Worm (Caenorhabditis elegans): ENCODE results near the gene nars-2.

The nars-2 gene

DNA sequence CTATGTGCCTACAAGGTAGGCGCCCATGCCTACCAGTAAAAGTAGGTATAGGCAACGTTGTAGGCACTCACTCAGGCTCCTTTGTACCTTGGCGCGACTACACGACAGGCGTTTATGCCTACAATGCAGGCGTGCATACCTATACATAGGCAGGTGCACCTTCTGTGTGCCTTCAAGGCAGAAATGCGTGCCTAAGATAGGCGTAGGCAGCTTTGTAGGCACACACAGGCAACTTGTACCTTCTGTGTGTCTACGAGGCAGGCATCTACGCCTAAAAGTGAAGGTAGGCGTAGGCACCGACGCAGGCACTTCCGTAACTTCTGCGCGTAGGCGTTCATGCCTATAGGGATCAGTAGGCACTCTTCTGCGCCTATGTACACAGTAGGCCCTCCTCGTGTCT is 5.1 kb upstream of the nars-2 start:
- TF ChIP-seq egl-27 (tag; optimal IDR thresholded peaks at IDR 0.05) (no peak), ceh-16 (tag; optimal IDR thresholded peaks at IDR 0.05) (no peak), unc-55 (GFP tag; optimal IDR thresholded peaks at IDR 0.05) (no peak), nhr-77 (tag; optimal IDR thresholded peaks at IDR 0.05) (no peak), nhr-237 (tag; optimal IDR thresholded peaks at IDR 0.05) (no peak), ama-1 (optimal IDR thresholded peaks at IDR 0.05) (no peak), nhr-10 (tag; optimal IDR thresholded peaks at IDR 0.05) (no peak), mdl-1 (tag; optimal IDR thresholded peaks at IDR 0.05) (no peak), zag-1 (tag; optimal IDR thresholded peaks at IDR 0.05) (no peak), elt-1 (tag; optimal IDR thresholded peaks at IDR 0.05) (no peak), lsy-2 (tag; optimal IDR thresholded peaks at IDR 0.05) (no peak), unc-62 (GFP tag; optimal IDR thresholded peaks at IDR 0.05) (no peak), snpc-4 (tag; optimal IDR thresholded peaks at IDR 0.05) (no peak), unc-39 (tag; optimal IDR thresholded peaks at IDR 0.05) (no peak), R02D3.7 (tag; optimal IDR thresholded peaks at IDR 0.05) (no peak), aly-2 (tag; optimal IDR thresholded peaks at IDR 0.05) (no peak), nhr-11 (tag; optimal IDR thresholded peaks at IDR 0.05) (no peak), sem-4 (tag; optimal IDR thresholded peaks at IDR 0.05) (no peak), sma-3 (GFP tag; optimal IDR thresholded peaks at IDR 0.05) (no peak)

DNA sequence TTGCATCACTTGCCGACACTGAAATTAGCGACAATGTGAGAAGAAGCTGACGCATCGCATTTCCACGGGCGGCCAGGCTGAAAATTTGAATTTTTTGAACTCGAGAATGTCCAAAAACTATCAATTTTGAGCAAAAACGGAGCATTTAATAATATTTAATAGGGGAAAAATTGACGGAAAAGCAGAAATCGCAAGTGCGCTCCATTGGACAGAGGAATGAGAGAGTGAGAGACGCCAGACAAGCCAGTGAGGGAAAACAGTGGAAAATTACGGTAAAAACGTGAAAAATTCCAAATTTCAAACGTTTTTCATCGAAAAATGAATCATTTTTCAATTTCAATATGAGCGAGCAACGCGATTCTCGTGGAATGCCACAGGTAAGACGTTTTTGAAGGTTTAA is 4.7 kb upstream of the nars-2 start, which contains the start of the genes Y66D12A.21 and spe-6:
Gene Y66D12A.21 (minus strand): TSS at position 90 of the 400 bp plus-strand sequence.
Gene spe-6 (plus strand): TSS at position 276 of the 400 bp plus-strand sequence.
- TF ChIP-seq sma-3 (GFP tag; optimal IDR thresholded peaks at IDR 0.05) (no peak), gmeb-1 (tag; optimal IDR thresholded peaks at IDR 0.05) (no peak), lin-13 (GFP tag; optimal IDR thresholded peaks at IDR 0.05) (no peak), nhr-10 (tag; optimal IDR thresholded peaks at IDR 0.05) (no peak), unc-55 (GFP tag; optimal IDR thresholded peaks at IDR 0.05) (peak; percentile 52), lsy-2 (tag; optimal IDR thresholded peaks at IDR 0.05) (peak in 1 of 2 experiments; percentile 42), nhr-129 (tag; optimal IDR thresholded peaks at IDR 0.05) (peak; percentile 8), sma-9 (GFP tag; optimal IDR thresholded peaks at IDR 0.05) (no peak), sma-9 (tag; optimal IDR thresholded peaks at IDR 0.05) (no peak), mbf-1 (tag; optimal IDR thresholded peaks at IDR 0.05) (no peak), C34F6.9 (tag; optimal IDR thresholded peaks at IDR 0.05) (peak; percentile 22), skn-1 (tag; optimal IDR thresholded peaks at IDR 0.05) (no peak)

DNA sequence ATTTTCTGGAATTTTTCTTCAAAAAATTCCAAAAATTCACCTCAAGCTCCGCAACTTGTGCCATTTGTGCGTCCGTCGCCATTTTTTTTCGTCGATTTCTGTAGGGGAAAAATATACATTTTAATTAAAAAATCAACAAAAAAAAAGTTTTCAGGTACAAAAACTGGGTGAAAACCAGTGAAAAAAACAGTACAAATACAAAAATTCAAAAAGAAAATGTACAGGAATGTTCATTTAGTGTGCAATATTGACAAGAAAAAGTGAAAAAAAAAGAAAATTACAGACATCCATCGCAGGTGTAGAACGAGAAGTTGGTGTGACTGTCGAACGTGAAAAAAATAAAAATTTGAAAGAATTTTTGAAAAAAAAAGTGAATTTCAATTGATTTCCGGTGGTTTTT is 2.2 kb upstream of the nars-2 start, which contains the start of gene tin-10:
Gene tin-10 (minus strand): TSS at position 101 of the 400 bp plus-strand sequence.
- TF ChIP-seq lin-39 (tag; optimal IDR thresholded peaks at IDR 0.05) = no peak
- TF ChIP-seq ztf-4 (tag; optimal IDR thresholded peaks at IDR 0.05) = no peak
- TF ChIP-seq ztf-11 (tag; optimal IDR thresholded peaks at IDR 0.05) = no peak
- no peak for TF ChIP-seq skn-1 (tag; optimal IDR thresholded peaks at IDR 0.05)
- no peak for TF ChIP-seq nhr-25 (tag; optimal IDR thresholded peaks at IDR 0.05)
- no peak for TF ChIP-seq aly-2 (tag; optimal IDR thresholded peaks at IDR 0.05)

DNA sequence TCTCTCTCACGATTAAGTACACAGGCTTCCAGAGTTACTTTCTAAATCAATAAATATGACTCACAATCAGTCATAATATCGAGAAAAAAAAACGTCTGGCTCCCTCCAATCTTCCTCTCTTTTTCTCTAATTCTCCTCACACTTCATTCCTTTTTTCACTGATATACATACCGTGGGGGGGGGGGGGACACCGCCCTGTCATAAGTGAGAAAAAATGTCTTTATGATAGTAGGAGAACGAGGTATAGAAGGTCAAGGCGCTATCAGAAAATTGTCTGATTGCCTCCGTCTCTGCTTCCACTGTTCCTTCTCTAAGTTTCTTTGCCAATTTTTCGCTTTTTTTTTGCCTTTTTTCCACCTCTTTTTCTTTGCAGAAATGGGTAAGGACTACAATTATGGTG is 4.1 kb downstream of the nars-2 start, which contains the start of gene Y66D12A.24:
Gene Y66D12A.24 (plus strand): TSS at position 370 of the 400 bp plus-strand sequence.
- no peak for TF ChIP-seq nhr-23 (tag; optimal IDR thresholded peaks at IDR 0.05)
- TF ChIP-seq F13H6.1 (tag; optimal IDR thresholded peaks at IDR 0.05) = peak; percentile 20
- TF ChIP-seq nhr-25 (tag; optimal IDR thresholded peaks at IDR 0.05) = no peak
- TF ChIP-seq mbf-1 (tag; optimal IDR thresholded peaks at IDR 0.05) = no peak
- TF ChIP-seq ZK546.5 (tag; optimal IDR thresholded peaks at IDR 0.05) = no peak
- no peak for TF ChIP-seq Y55F3AM.14 (GFP tag; optimal IDR thresholded peaks at IDR 0.05)
- no peak for TF ChIP-seq unc-39 (tag; optimal IDR thresholded peaks at IDR 0.05)
- TF ChIP-seq fos-1 (tag; optimal IDR thresholded peaks at IDR 0.05) = peak; percentile 79
- TF ChIP-seq nhr-129 (tag; optimal IDR thresholded peaks at IDR 0.05) = no peak
- TF ChIP-seq unc-62 (GFP tag; optimal IDR thresholded peaks at IDR 0.05) = no peak
- no peak for TF ChIP-seq skn-1 (tag; optimal IDR thresholded peaks at IDR 0.05)
- TF ChIP-seq ztf-4 (tag; optimal IDR thresholded peaks at IDR 0.05) = no peak
- no peak for TF ChIP-seq alr-1 (tag; optimal IDR thresholded peaks at IDR 0.05)
- TF ChIP-seq mab-5 (tag; optimal IDR thresholded peaks at IDR 0.05) = no peak
- TF ChIP-seq sem-4 (tag; optimal IDR thresholded peaks at IDR 0.05) = no peak
- peak; percentile 13 for TF ChIP-seq blmp-1 (tag; optimal IDR thresholded peaks at IDR 0.05; ENCODE audit: insufficient read depth)
- no peak for TF ChIP-seq zag-1 (tag; optimal IDR thresholded peaks at IDR 0.05)
- TF ChIP-seq nhr-6 (tag; optimal IDR thresholded peaks at IDR 0.05) = no peak
- TF ChIP-seq crh-2 (tag; optimal IDR thresholded peaks at IDR 0.05) = peak; percentile 4
- TF ChIP-seq mdl-1 (tag; optimal IDR thresholded peaks at IDR 0.05) = no peak
- peak; percentile 28 for TF ChIP-seq sma-3 (GFP tag; optimal IDR thresholded peaks at IDR 0.05)
